Worm (Caenorhabditis elegans) whole organism, early embryonic: ENCODE data around the gene mesp-1.

Source experiments
- ama-1 ChIP-seq: fragments of 150-350 bp; optimal IDR thresholded peaks from 2 replicates; lab custom pipeline; 2014
- ceh-13 ChIP-seq: fragments of 200-800 bp; sonication (Bioruptor generic); optimal IDR thresholded peaks from 2 replicates; lab custom pipeline; 2018; ENCODE audit warnings: mild to moderate bottlenecking, missing genetic modification characterization, missing compliant biosample characterization
- flt-1 ChIP-seq: fragments of 200-800 bp; sonication (Bioruptor generic); IDR thresholded peaks from 2 replicates; pipeline ENCODE4 v1.3.6; 2022; ENCODE audit warnings: missing genetic modification characterization, missing compliant biosample characterization
- pes-1 ChIP-seq: fragments of 200-800 bp; sonication (Bioruptor generic); IDR thresholded peaks from 2 replicates; pipeline ENCODE4 v1.3.6; 2022; ENCODE audit warnings: missing genetic modification reagents, missing genetic modification characterization, missing compliant biosample characterization
- scrt-1 ChIP-seq: fragments of 200-800 bp; sonication (Bioruptor generic); IDR thresholded peaks from 2 replicates; pipeline ENCODE4 v1.3.6; 2022; ENCODE audit warnings: missing genetic modification characterization, missing compliant biosample characterization
- tra-4 ChIP-seq: sonication (generic microtip); optimal IDR thresholded peaks from 2 replicates; lab custom pipeline; 2017; ENCODE audit warnings: missing genetic modification characterization, missing compliant biosample characterization

DNA sequence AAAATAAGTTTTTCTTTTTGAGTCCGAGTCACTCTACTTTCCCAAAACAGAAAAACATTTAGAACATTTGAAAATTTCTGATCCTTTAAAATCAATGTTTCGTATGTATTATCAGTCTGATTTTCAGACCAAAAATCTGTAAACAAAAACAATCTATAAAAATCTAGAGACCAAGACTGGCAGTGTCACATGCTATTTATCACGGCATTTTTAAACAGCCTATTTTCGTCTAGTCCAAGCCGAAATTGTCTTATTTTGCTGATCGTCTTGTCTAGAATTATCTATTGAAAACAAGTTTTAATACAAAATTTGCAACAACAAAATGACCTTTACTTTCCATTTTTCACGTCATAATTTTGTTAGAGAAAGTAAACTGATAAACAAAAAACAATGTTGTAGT, 27.5 kb downstream of the mesp-1 start:
- no peak for TF ChIP-seq flt-1 (GFP tag; lab: Robert Waterston, UW)
- no peak for TF ChIP-seq scrt-1 (GFP tag; lab: Robert Waterston, UW)
- TF ChIP-seq ama-1: no peak
- no peak for TF ChIP-seq pes-1 (GFP tag; lab: Robert Waterston, UW)
- TF ChIP-seq ceh-13 (GFP tag; lab: Kevin White, UChicago): no peak
- TF ChIP-seq tra-4: no peak
